Fruit fly (Drosophila melanogaster): ENCODE measurements around the gene CG32147.

DNA sequence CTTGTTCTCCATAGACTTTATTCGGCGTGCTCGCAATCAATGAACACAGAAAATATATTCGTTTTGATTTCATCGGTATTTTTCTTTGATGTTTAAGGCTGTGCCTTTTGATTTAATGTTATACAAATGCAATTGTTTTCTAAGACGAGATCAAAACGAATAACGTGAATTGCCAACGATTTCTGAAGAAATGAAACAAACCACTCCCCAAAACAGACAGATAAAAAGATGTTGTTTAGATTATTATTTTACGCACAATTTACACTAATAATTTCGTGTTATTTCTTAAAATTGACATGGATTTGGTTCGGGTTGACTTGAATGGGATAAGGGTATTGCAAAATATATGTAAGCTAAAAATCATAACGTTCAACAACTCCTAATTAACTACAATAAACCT is 12.6 kb downstream of the CG32147 start, which contains the start of gene CG13457:
- TF ChIP-seq CG4496 (GFP tag; IDR thresholded peaks at IDR 0.05) (no peak), CG8159 (tag; optimal IDR thresholded peaks at IDR 0.05) (no peak), D1 (tag; optimal IDR thresholded peaks at IDR 0.05) (no peak), CG13204 (GFP tag; optimal IDR thresholded peaks at IDR 0.05) (no peak), CG12605 (GFP tag; IDR thresholded peaks at IDR 0.05) (no peak)
